Worm (Caenorhabditis elegans): ENCODE measurements around the gene C33A11.2.

Gene C33A11.2

ce11 chrX:15330664-15331063 lies 35.1 kb upstream of the C33A11.2 start, which contains the start of gene Y15E3A.4:
TSS of gene Y15E3A.4 (plus strand) at chrX:15330964.
- TF ChIP-seq ceh-43 (GFP tag; optimal IDR thresholded peaks at IDR 0.05) (no peak), sem-2 (GFP tag; optimal IDR thresholded peaks at IDR 0.05) (no peak), flh-1 (GFP tag; optimal IDR thresholded peaks at IDR 0.05) (no peak), zip-8 (tag; optimal IDR thresholded peaks at IDR 0.05) (no peak), unc-120 (tag; optimal IDR thresholded peaks at IDR 0.05; ENCODE audit: poor library complexity, severe bottlenecking) (no peak), ceh-39 (tag; optimal IDR thresholded peaks at IDR 0.05) (no peak), ces-1 (GFP tag; optimal IDR thresholded peaks at IDR 0.05) (no peak)

- no peak for TF ChIP-seq mls-2 (tag; optimal IDR thresholded peaks at IDR 0.05)
- no peak for TF ChIP-seq snpc-4 (tag; optimal IDR thresholded peaks at IDR 0.05)
- TF ChIP-seq mep-1 (tag; optimal IDR thresholded peaks at IDR 0.05), result no peak
- TF ChIP-seq nhr-76 (tag; optimal IDR thresholded peaks at IDR 0.05), result no peak
- no peak for TF ChIP-seq pha-4 (tag; optimal IDR thresholded peaks at IDR 0.05)
- TF ChIP-seq lsy-2 (tag; optimal IDR thresholded peaks at IDR 0.05), result no peak
- no peak for TF ChIP-seq flh-1 (GFP tag; optimal IDR thresholded peaks at IDR 0.05)
- TF ChIP-seq ces-1 (GFP tag; optimal IDR thresholded peaks at IDR 0.05), result no peak
- TF ChIP-seq hlh-1 (tag; optimal IDR thresholded peaks at IDR 0.05), result no peak
- TF ChIP-seq sem-2 (GFP tag; optimal IDR thresholded peaks at IDR 0.05), result no peak
- no peak for TF ChIP-seq ceh-39 (tag; optimal IDR thresholded peaks at IDR 0.05)
- no peak for TF ChIP-seq mab-5 (tag; optimal IDR thresholded peaks at IDR 0.05)
- TF ChIP-seq sptf-1 (tag; optimal IDR thresholded peaks at IDR 0.05), result no peak
- TF ChIP-seq ceh-83 (GFP tag; optimal IDR thresholded peaks at IDR 0.05), result no peak
- TF ChIP-seq elt-1 (tag; optimal IDR thresholded peaks at IDR 0.05; ENCODE audit: borderline replicate concordance, insufficient read depth), result no peak
- no peak for TF ChIP-seq cnd-1 (tag; optimal IDR thresholded peaks at IDR 0.05)
- no peak for TF ChIP-seq nhr-237 (tag; optimal IDR thresholded peaks at IDR 0.05)
These were observed 30.9 kb upstream of the C33A11.2 start for ce11 chrX:15334897-15335296.

ce11 chrX:15335636-15336035 lies 30.2 kb upstream of the C33A11.2 start:
- no peak for TF ChIP-seq mab-5 (tag; optimal IDR thresholded peaks at IDR 0.05)
- TF ChIP-seq unc-120 (tag; optimal IDR thresholded peaks at IDR 0.05; ENCODE audit: poor library complexity, severe bottlenecking), result no peak
- no peak for TF ChIP-seq tbx-8 (GFP tag; optimal IDR thresholded peaks at IDR 0.05)
- no peak for TF ChIP-seq drap-1 (GFP tag; optimal IDR thresholded peaks at IDR 0.05)
- TF ChIP-seq elt-1 (tag; optimal IDR thresholded peaks at IDR 0.05; ENCODE audit: borderline replicate concordance, insufficient read depth), result no peak

ce11 chrX:15336392-15336791 lies 29.4 kb upstream of the C33A11.2 start:
- TF ChIP-seq nhr-2 (tag; optimal IDR thresholded peaks at IDR 0.05), result no peak
- TF ChIP-seq nhr-76 (tag; optimal IDR thresholded peaks at IDR 0.05), result no peak
- TF ChIP-seq lsy-2 (tag; optimal IDR thresholded peaks at IDR 0.05), result no peak
- no peak for TF ChIP-seq mep-1 (tag; optimal IDR thresholded peaks at IDR 0.05)
- no peak for TF ChIP-seq ztf-11 (tag; optimal IDR thresholded peaks at IDR 0.05)

- TF ChIP-seq M03D4.4 (tag; optimal IDR thresholded peaks at IDR 0.05), result no peak
- TF ChIP-seq tbx-8 (GFP tag; optimal IDR thresholded peaks at IDR 0.05), result no peak
- TF ChIP-seq sem-2 (GFP tag; optimal IDR thresholded peaks at IDR 0.05), result no peak
- peak; percentile 92 for TF ChIP-seq hlh-1 (tag; optimal IDR thresholded peaks at IDR 0.05)
- peak; percentile 21 for TF ChIP-seq unc-62 (GFP tag; optimal IDR thresholded peaks at IDR 0.05)
- peak; percentile 25 for TF ChIP-seq unc-120 (tag; optimal IDR thresholded peaks at IDR 0.05; ENCODE audit: poor library complexity, severe bottlenecking)
These were observed 27.6 kb upstream of the C33A11.2 start for ce11 chrX:15338195-15338594.

ce11 chrX:15339807-15340596 lies 25.8 kb upstream of the C33A11.2 start, which contains the start of gene Y15E3A.5:
TSS of gene Y15E3A.5 (plus strand) at chrX:15340558.
- no peak for TF ChIP-seq lin-32 (GFP tag; optimal IDR thresholded peaks at IDR 0.05)
- TF ChIP-seq mep-1 (tag; optimal IDR thresholded peaks at IDR 0.05), result no peak
- TF ChIP-seq zip-8 (tag; optimal IDR thresholded peaks at IDR 0.05), result no peak
